Worm (Caenorhabditis elegans) whole organism, L2 larva: ENCODE results near the gene F52B11.5.

Experiments used
- ZK546.5 ChIP-seq: sonication (generic microtip); optimal IDR thresholded peaks from 2 replicates; lab custom pipeline; 2017; ENCODE audit warnings: missing biosample characterization, missing genetic modification characterization
- ceh-82 ChIP-seq: fragments of 150-350 bp; optimal IDR thresholded peaks from 2 replicates; lab custom pipeline; 2014; ENCODE audit warnings: missing biosample characterization, missing genetic modification characterization
- lin-13 ChIP-seq: fragments of 150-350 bp; optimal IDR thresholded peaks from 2 replicates; lab custom pipeline; 2014; ENCODE audit warnings: missing biosample characterization, missing genetic modification reagents, missing genetic modification characterization

ce11 chrIV:14104745-14105144 is 1.7 kb upstream of the F52B11.5 start:
- no peak for TF ChIP-seq ceh-82 (tag; lab: Kevin White, UChicago)
- no peak for TF ChIP-seq lin-13
- no peak for TF ChIP-seq ZK546.5 (tag; lab: Kevin White, UChicago)
